Fruit fly (Drosophila melanogaster) Kc167 (cell line): ENCODE measurements around the gene CG44006.

Experiments
- Myc ChIP-seq: fragments of >200 bp; optimal IDR thresholded peaks from 2 replicates; lab custom pipeline; 2017; ENCODE audit warnings: missing external identifiers
- Sin3A ChIP-seq: fragments of >200 bp; optimal IDR thresholded peaks from 2 replicates; lab custom pipeline; 2018; ENCODE audit warnings: missing external identifiers
- h ChIP-seq: fragments of >200 bp; optimal IDR thresholded peaks from 3 replicates; lab custom pipeline; 2018; ENCODE audit warnings: missing external identifiers
- insv ChIP-seq: fragments of >200 bp; optimal IDR thresholded peaks from 3 replicates; lab custom pipeline; 2018; ENCODE audit warnings: missing external identifiers
- psq ChIP-seq: fragments of >200 bp; optimal IDR thresholded peaks from 2 replicates; lab custom pipeline; 2017; ENCODE audit warnings: missing external identifiers
- ttk ChIP-seq: sonication (Bioruptor generic); optimal IDR thresholded peaks from 2 replicates; lab custom pipeline; 2017; ENCODE audit warnings: missing external identifiers

dm6 chr3L:18038122-18038762, 31.7 kb downstream of the CG44006 start:
- TF ChIP-seq insv (lab: Kevin White, UChicago) (no peak), h (lab: Kevin White, UChicago) (no peak), Sin3A (lab: Kevin White, UChicago) (no peak), Myc (no peak), ttk (lab: Kevin White, UChicago) (no peak), psq (lab: Kevin White, UChicago) (no peak)
